Worm (Caenorhabditis elegans) whole organism, late embryonic: ENCODE data around the gene cyn-2.

Experiments
- C08G9.2 ChIP-seq: sonication (generic microtip); optimal IDR thresholded peaks from 2 replicates; lab custom pipeline; 2016; ENCODE audit warnings: mild to moderate bottlenecking, missing genetic modification characterization, moderate library complexity, missing compliant biosample characterization
- C38D4.7 ChIP-seq: fragments of 200-800 bp; sonication (Bioruptor generic); optimal IDR thresholded peaks from 2 replicates; lab custom pipeline; 2018; ENCODE audit warnings: mild to moderate bottlenecking, missing genetic modification characterization, moderate library complexity, missing compliant biosample characterization
- F13H6.1 ChIP-seq: sonication (generic microtip); optimal IDR thresholded peaks from 2 replicates; lab custom pipeline; 2016; ENCODE audit warnings: missing genetic modification characterization, missing compliant biosample characterization
- K02D7.2 ChIP-seq: sonication (generic microtip); optimal IDR thresholded peaks from 2 replicates; lab custom pipeline; 2017; ENCODE audit warnings: mild to moderate bottlenecking, missing genetic modification characterization, missing compliant biosample characterization
- K09A11.1 ChIP-seq: sonication (generic microtip); optimal IDR thresholded peaks from 2 replicates; lab custom pipeline; 2017; ENCODE audit warnings: antibody characterized with exemption, mild to moderate bottlenecking, missing genetic modification characterization, missing compliant biosample characterization; ENCODE audit not compliant: insufficient read depth
- T23F11.4 ChIP-seq: fragments of 200-800 bp; sonication (Bioruptor generic); optimal IDR thresholded peaks from 2 replicates; lab custom pipeline; 2018; ENCODE audit warnings: mild to moderate bottlenecking, missing genetic modification characterization, missing compliant biosample characterization
- Y22D7AL.16 ChIP-seq: sonication (generic microtip); optimal IDR thresholded peaks from 2 replicates; lab custom pipeline; 2016; ENCODE audit warnings: missing genetic modification characterization, missing compliant biosample characterization
- ahr-1 ChIP-seq: sonication (generic microtip); optimal IDR thresholded peaks from 2 replicates; lab custom pipeline; 2016; ENCODE audit warnings: missing genetic modification characterization, missing compliant biosample characterization
- ama-1 ChIP-seq: fragments of 150-350 bp; optimal IDR thresholded peaks from 2 replicates; lab custom pipeline; 2014
- ceh-18 ChIP-seq: sonication (generic microtip); optimal IDR thresholded peaks from 2 replicates; lab custom pipeline; 2016; ENCODE audit warnings: missing genetic modification characterization, missing compliant biosample characterization
- ceh-19 ChIP-seq: fragments of 200-800 bp; sonication (Bioruptor generic); optimal IDR thresholded peaks from 2 replicates; lab custom pipeline; 2018; ENCODE audit warnings: mild to moderate bottlenecking, missing genetic modification characterization, missing compliant biosample characterization
- ceh-2 ChIP-seq: sonication (generic microtip); optimal IDR thresholded peaks from 2 replicates; lab custom pipeline; 2016; ENCODE audit warnings: missing genotype, missing genetic modification characterization, missing compliant biosample characterization
- ceh-24 ChIP-seq: sonication (generic microtip); optimal IDR thresholded peaks from 2 replicates; lab custom pipeline; 2016; ENCODE audit warnings: mild to moderate bottlenecking, missing genetic modification characterization, missing compliant biosample characterization
- ceh-30 ChIP-seq: fragments of 150-350 bp; optimal IDR thresholded peaks from 2 replicates; lab custom pipeline; 2014; ENCODE audit warnings: missing biosample characterization, missing genetic modification characterization
- ceh-31 ChIP-seq: sonication (generic microtip); optimal IDR thresholded peaks from 2 replicates; lab custom pipeline; 2016; ENCODE audit warnings: missing genetic modification characterization, missing compliant biosample characterization
- ceh-34 ChIP-seq: sonication (generic microtip); optimal IDR thresholded peaks from 2 replicates; lab custom pipeline; 2016; ENCODE audit warnings: mild to moderate bottlenecking, missing genetic modification characterization, missing compliant biosample characterization
- ceh-45 ChIP-seq: fragments of 200-800 bp; sonication (Bioruptor generic); IDR thresholded peaks from 2 replicates; pipeline ENCODE4 v1.3.6; 2022; ENCODE audit warnings: missing genetic modification reagents, missing genetic modification characterization, missing compliant biosample characterization
- ceh-48 ChIP-seq: sonication (generic microtip); optimal IDR thresholded peaks from 2 replicates; lab custom pipeline; 2016; ENCODE audit warnings: missing genetic modification characterization, inconsistent platforms, missing compliant biosample characterization
- ceh-6 ChIP-seq: fragments of 200-800 bp; sonication (Bioruptor generic); optimal IDR thresholded peaks from 2 replicates; lab custom pipeline; 2018; ENCODE audit warnings: mild to moderate bottlenecking, missing genetic modification characterization, missing compliant biosample characterization
- dmd-4 ChIP-seq: sonication (generic microtip); optimal IDR thresholded peaks from 2 replicates; lab custom pipeline; 2016; ENCODE audit warnings: borderline replicate concordance, missing genetic modification characterization, missing compliant biosample characterization
- dve-1 ChIP-seq: sonication (generic microtip); optimal IDR thresholded peaks from 2 replicates; lab custom pipeline; 2017; ENCODE audit warnings: antibody characterized with exemption, mild to moderate bottlenecking, missing genetic modification characterization, missing compliant biosample characterization
- ets-4 ChIP-seq: sonication (generic microtip); optimal IDR thresholded peaks from 2 replicates; lab custom pipeline; 2016; ENCODE audit warnings: missing genetic modification characterization, missing compliant biosample characterization
- eyg-1 ChIP-seq: sonication (generic microtip); optimal IDR thresholded peaks from 2 replicates; lab custom pipeline; 2016; ENCODE audit warnings: missing genotype, missing genetic modification characterization, missing compliant biosample characterization
- fax-1 ChIP-seq: sonication (generic microtip); optimal IDR thresholded peaks from 2 replicates; lab custom pipeline; 2016; ENCODE audit warnings: missing genotype, missing genetic modification characterization, missing compliant biosample characterization
- fkh-10 ChIP-seq: fragments of 150-350 bp; optimal IDR thresholded peaks from 2 replicates; lab custom pipeline; 2014; ENCODE audit warnings: missing biosample characterization, missing genetic modification reagents, missing genetic modification characterization
- fkh-6 ChIP-seq: sonication (generic microtip); optimal IDR thresholded peaks from 2 replicates; lab custom pipeline; 2016; ENCODE audit warnings: missing genetic modification characterization, missing compliant biosample characterization
- hlh-13 ChIP-seq: fragments of 200-800 bp; sonication (Bioruptor generic); optimal IDR thresholded peaks from 2 replicates; lab custom pipeline; 2018; ENCODE audit warnings: mild to moderate bottlenecking, missing genetic modification characterization, missing compliant biosample characterization
- hlh-15 ChIP-seq: sonication (generic microtip); optimal IDR thresholded peaks from 2 replicates; lab custom pipeline; 2016; ENCODE audit warnings: missing genetic modification characterization, missing compliant biosample characterization
- hlh-30 ChIP-seq: sonication (generic microtip); optimal IDR thresholded peaks from 2 replicates; lab custom pipeline; 2017; ENCODE audit warnings: antibody characterized with exemption, missing genetic modification characterization, missing compliant biosample characterization; ENCODE audit not compliant: insufficient read depth
- hlh-6 ChIP-seq: sonication (generic microtip); optimal IDR thresholded peaks from 2 replicates; lab custom pipeline; 2016; ENCODE audit warnings: missing genotype, missing genetic modification characterization, missing compliant biosample characterization
- lim-6 ChIP-seq: sonication (generic microtip); optimal IDR thresholded peaks from 2 replicates; lab custom pipeline; 2016; ENCODE audit warnings: missing genetic modification characterization, missing compliant biosample characterization
- lin-11 ChIP-seq: fragments of 200-800 bp; sonication (Bioruptor generic); optimal IDR thresholded peaks from 2 replicates; lab custom pipeline; 2018; ENCODE audit warnings: mild to moderate bottlenecking, missing genetic modification characterization, missing compliant biosample characterization
- madf-2 ChIP-seq: sonication (generic microtip); optimal IDR thresholded peaks from 2 replicates; lab custom pipeline; 2017; ENCODE audit warnings: missing genetic modification characterization, missing compliant biosample characterization
- mec-3 ChIP-seq: sonication (generic microtip); optimal IDR thresholded peaks from 2 replicates; lab custom pipeline; 2016; ENCODE audit warnings: borderline replicate concordance, missing genetic modification characterization, missing compliant biosample characterization
- nhr-11 ChIP-seq: fragments of 150-350 bp; optimal IDR thresholded peaks from 2 replicates; lab custom pipeline; 2014; ENCODE audit warnings: missing biosample characterization, missing genetic modification characterization
- nhr-232 ChIP-seq: sonication (generic microtip); optimal IDR thresholded peaks from 2 replicates; lab custom pipeline; 2016; ENCODE audit warnings: missing genetic modification characterization, missing compliant biosample characterization
- npax-4 ChIP-seq: sonication (generic microtip); optimal IDR thresholded peaks from 2 replicates; lab custom pipeline; 2016; ENCODE audit warnings: missing genetic modification characterization, missing compliant biosample characterization
- pag-3 ChIP-seq: sonication (generic microtip); optimal IDR thresholded peaks from 2 replicates; lab custom pipeline; 2016; ENCODE audit warnings: missing compliant biosample characterization, missing genetic modification characterization, borderline replicate concordance
- pat-9 ChIP-seq: fragments of 200-800 bp; sonication (Bioruptor generic); optimal IDR thresholded peaks from 2 replicates; lab custom pipeline; 2018; ENCODE audit warnings: mild to moderate bottlenecking, missing genetic modification characterization, moderate library complexity, missing compliant biosample characterization
- pax-1 ChIP-seq: fragments of 150-350 bp; optimal IDR thresholded peaks from 2 replicates; lab custom pipeline; 2014; ENCODE audit warnings: missing biosample characterization, missing genetic modification characterization
- pha-4 ChIP-seq: fragments of 150-350 bp; optimal IDR thresholded peaks from 2 replicates; lab custom pipeline; 2018; ENCODE audit warnings: missing biosample characterization, missing genetic modification reagents, missing genetic modification characterization
- pqm-1 ChIP-seq: sonication (generic microtip); optimal IDR thresholded peaks from 2 replicates; lab custom pipeline; 2016; ENCODE audit warnings: missing genetic modification characterization, missing compliant biosample characterization
- pros-1 ChIP-seq: fragments of 150-350 bp; optimal IDR thresholded peaks from 2 replicates; lab custom pipeline; 2014; ENCODE audit warnings: missing biosample characterization, missing genetic modification reagents, missing genetic modification characterization
- ref-2 ChIP-seq: sonication (generic microtip); optimal IDR thresholded peaks from 2 replicates; lab custom pipeline; 2016; ENCODE audit warnings: missing genetic modification characterization, missing compliant biosample characterization
- rnt-1 ChIP-seq: sonication (generic microtip); optimal IDR thresholded peaks from 2 replicates; lab custom pipeline; 2016; ENCODE audit warnings: missing genetic modification characterization, missing compliant biosample characterization
- sox-2 ChIP-seq: fragments of 200-800 bp; sonication (Bioruptor generic); IDR thresholded peaks from 2 replicates; pipeline ENCODE4 v1.3.6; 2022; ENCODE audit warnings: missing genetic modification reagents, missing genetic modification characterization, missing compliant biosample characterization
- syd-9 ChIP-seq: sonication (generic microtip); optimal IDR thresholded peaks from 2 replicates; lab custom pipeline; 2016; ENCODE audit warnings: mild to moderate bottlenecking, missing genetic modification characterization, moderate library complexity, missing compliant biosample characterization
- tbx-7 ChIP-seq: sonication (generic microtip); optimal IDR thresholded peaks from 2 replicates; lab custom pipeline; 2016; ENCODE audit warnings: missing genotype, missing genetic modification characterization, missing compliant biosample characterization
- unc-3 ChIP-seq, 2 experiments: fragments of 200-800 bp in 1 of 2; sonication (Bioruptor generic) in 1 of 2; sonication (generic microtip) in 1 of 2; conservative IDR thresholded peaks in 1 of 2; optimal IDR thresholded peaks in 1 of 2; 2 replicates each; pipeline versions ENCODE4 v1.3.6 to Lab custom; 2016 to 2022; ENCODE audit warnings: missing compliant biosample characterization in 2 of 2, missing genetic modification characterization in 2 of 2, missing genetic modification reagents in 1 of 2
- unc-42 ChIP-seq: sonication (generic microtip); optimal IDR thresholded peaks from 2 replicates; lab custom pipeline; 2016; ENCODE audit warnings: missing genotype, missing genetic modification characterization, missing compliant biosample characterization
- unc-55 ChIP-seq: sonication (generic microtip); optimal IDR thresholded peaks from 2 replicates; lab custom pipeline; 2017; ENCODE audit warnings: missing biosample characterization, missing genetic modification reagents, missing genetic modification characterization
- unc-86 ChIP-seq: sonication (generic microtip); optimal IDR thresholded peaks from 2 replicates; lab custom pipeline; 2016; ENCODE audit warnings: missing genetic modification characterization, missing compliant biosample characterization
- zip-5 ChIP-seq: sonication (generic microtip); optimal IDR thresholded peaks from 2 replicates; lab custom pipeline; 2016; ENCODE audit warnings: missing genetic modification characterization, missing compliant biosample characterization
- ztf-16 ChIP-seq: sonication (generic microtip); optimal IDR thresholded peaks from 2 replicates; lab custom pipeline; 2017; ENCODE audit warnings: missing genetic modification characterization, missing compliant biosample characterization

The cyn-2 gene

DNA sequence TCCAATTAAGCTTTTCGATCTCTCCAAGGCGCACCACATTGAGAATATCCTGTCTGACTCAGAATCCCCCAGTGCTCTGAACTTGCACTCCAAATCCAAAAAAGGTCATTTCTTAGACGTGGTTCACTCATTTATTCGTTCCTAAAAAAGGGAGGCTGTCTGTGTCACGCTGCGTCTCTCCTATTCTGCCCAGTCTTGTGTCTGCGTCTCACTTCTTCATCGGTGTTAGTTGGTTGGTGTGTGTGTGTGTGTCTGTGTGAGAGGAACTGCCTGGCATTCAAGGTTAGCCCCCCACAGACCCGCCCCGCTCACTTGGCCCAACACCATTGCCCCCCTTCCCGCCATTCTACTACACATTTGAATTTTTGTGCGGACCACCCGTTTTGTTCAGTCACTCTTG, 25.0 kb downstream of the cyn-2 start:
- TF ChIP-seq madf-2 (tag; lab: Kevin White, UChicago) = peak; percentile 2
- TF ChIP-seq tbx-7 = no peak
- TF ChIP-seq hlh-6 (tag; lab: Kevin White, UChicago) = no peak
- TF ChIP-seq C08G9.2 (tag; lab: Kevin White, UChicago) = no peak
- TF ChIP-seq syd-9 (tag; lab: Kevin White, UChicago) = no peak
- TF ChIP-seq dve-1 (tag; lab: Kevin White, UChicago) = peak; percentile 1
- no peak for TF ChIP-seq ceh-2
- no peak for TF ChIP-seq pha-4
- TF ChIP-seq hlh-30 (tag; lab: Kevin White, UChicago) = peak; percentile 54
- peak; percentile 34 for TF ChIP-seq unc-55 (GFP tag; lab: Kevin White, UChicago)
- no peak for TF ChIP-seq hlh-13 (GFP tag; lab: Kevin White, UChicago)
- no peak for TF ChIP-seq mec-3 (tag; lab: Kevin White, UChicago)
- no peak for TF ChIP-seq hlh-15 (tag; lab: Kevin White, UChicago)
- TF ChIP-seq pqm-1 (tag; lab: Kevin White, UChicago) = no peak
- no peak for TF ChIP-seq unc-42 (tag; lab: Kevin White, UChicago)
- TF ChIP-seq pros-1 (tag; lab: Kevin White, UChicago) = peak; percentile 23
- TF ChIP-seq lim-6 (tag; lab: Kevin White, UChicago) = no peak
- no peak for TF ChIP-seq pag-3 (tag; lab: Kevin White, UChicago)
- no peak for TF ChIP-seq ahr-1 (tag; lab: Kevin White, UChicago)
- no peak for TF ChIP-seq ceh-30 (tag; lab: Kevin White, UChicago)
- peak; percentile 33 for TF ChIP-seq ceh-31 (tag; lab: Kevin White, UChicago)
- no peak for TF ChIP-seq ceh-24 (tag; lab: Kevin White, UChicago)
- TF ChIP-seq ref-2 (tag; lab: Kevin White, UChicago) = no peak
- TF ChIP-seq K02D7.2 = no peak
- TF ChIP-seq pat-9 (tag; lab: Kevin White, UChicago) = no peak
- TF ChIP-seq rnt-1 (tag; lab: Kevin White, UChicago) = no peak
- TF ChIP-seq lin-11 (tag; lab: Kevin White, UChicago) = no peak
- TF ChIP-seq zip-5 (tag; lab: Kevin White, UChicago) = no peak
- no peak for TF ChIP-seq fkh-10
- TF ChIP-seq ceh-6 (GFP tag; lab: Kevin White, UChicago) = no peak
- TF ChIP-seq unc-86 (tag; lab: Kevin White, UChicago) = no peak
- no peak for TF ChIP-seq ceh-45 (GFP tag; lab: Robert Waterston, UW)
- TF ChIP-seq F13H6.1 = no peak
- no peak for TF ChIP-seq dmd-4
- no peak for TF ChIP-seq C38D4.7 (GFP tag; lab: Kevin White, UChicago)
- no peak for TF ChIP-seq T23F11.4 (GFP tag; lab: Kevin White, UChicago)
- no peak for TF ChIP-seq sox-2 (GFP tag; lab: Robert Waterston, UW)
- TF ChIP-seq ceh-48 (tag; lab: Kevin White, UChicago) = no peak
- no peak for TF ChIP-seq eyg-1 (tag; lab: Kevin White, UChicago)
- no peak for TF ChIP-seq fax-1 (tag; lab: Kevin White, UChicago)
- TF ChIP-seq K09A11.1 = no peak
- no peak for TF ChIP-seq fkh-6 (tag; lab: Kevin White, UChicago)
- TF ChIP-seq pax-1 (tag; lab: Kevin White, UChicago) = no peak
- TF ChIP-seq ceh-19 (GFP tag; lab: Kevin White, UChicago) = peak; percentile 58
- TF ChIP-seq ztf-16 (tag; lab: Kevin White, UChicago) = no peak
- TF ChIP-seq ama-1 (lab: Kevin White, UChicago) = peak; percentile 14
- TF ChIP-seq nhr-232 = no peak
- no peak for TF ChIP-seq ceh-18 (tag; lab: Kevin White, UChicago)
- no peak for TF ChIP-seq npax-4 (tag; lab: Kevin White, UChicago)
- TF ChIP-seq Y22D7AL.16 = no peak
- no peak for TF ChIP-seq ceh-34 (tag; lab: Kevin White, UChicago)
- TF ChIP-seq ets-4 (tag; lab: Kevin White, UChicago) = no peak
- TF ChIP-seq nhr-11 (tag; lab: Kevin White, UChicago) = no peak
- TF ChIP-seq unc-3 (GFP tag; conservative IDR thresholded peaks at IDR 0.05; lab: Robert Waterston, UW) = no peak
- TF ChIP-seq unc-3 (tag; optimal IDR thresholded peaks at IDR 0.05; lab: Kevin White, UChicago) = no peak
